Worm (Caenorhabditis elegans) whole organism, L1 larva: Measurements from ENCODE around the gene str-255.

Experiments
- dpl-1 ChIP-seq, 3 experiments: fragments of 150-350 bp in 2 of 3; sonication (generic microtip) in 1 of 3; optimal IDR thresholded peaks; 2 replicates each; lab custom pipeline; 2014 to 2017; ENCODE audit warnings: missing biosample characterization in 3 of 3, missing genetic modification characterization in 3 of 3, missing genetic modification reagents in 3 of 3
- egl-13 ChIP-seq: sonication (generic microtip); optimal IDR thresholded peaks from 2 replicates; lab custom pipeline; 2016; ENCODE audit warnings: missing genotype, missing genetic modification reagents, missing genetic modification characterization, missing compliant biosample characterization
- fos-1 ChIP-seq: fragments of 150-350 bp; optimal IDR thresholded peaks from 2 replicates; lab custom pipeline; 2014; ENCODE audit warnings: missing biosample characterization, missing genetic modification characterization
- mab-9 ChIP-seq: fragments of 200-800 bp; sonication (Bioruptor generic); IDR thresholded peaks from 2 replicates; pipeline ENCODE4 v1.3.6; 2022; ENCODE audit warnings: missing genetic modification reagents, missing genetic modification characterization, missing compliant biosample characterization
- mdl-1 ChIP-seq, 2 experiments: fragments of 150-350 bp; optimal IDR thresholded peaks; 2 replicates each; lab custom pipeline; 2014 to 2017; ENCODE audit warnings: missing biosample characterization in 2 of 2, missing genetic modification characterization in 2 of 2, inconsistent platforms in 1 of 2
- mep-1 ChIP-seq: fragments of 150-350 bp; optimal IDR thresholded peaks from 2 replicates; lab custom pipeline; 2014; ENCODE audit warnings: missing biosample characterization, missing genetic modification characterization
- pax-3 ChIP-seq: fragments of 200-800 bp; sonication (Bioruptor generic); optimal IDR thresholded peaks from 2 replicates; lab custom pipeline; 2018; ENCODE audit warnings: mild to moderate bottlenecking, missing genetic modification characterization, moderate library complexity, missing compliant biosample characterization
- snpc-4 ChIP-seq: fragments of 150-350 bp; optimal IDR thresholded peaks from 2 replicates; lab custom pipeline; 2014; ENCODE audit warnings: missing biosample characterization, missing genetic modification characterization
- snu-23 ChIP-seq: sonication (generic microtip); optimal IDR thresholded peaks from 2 replicates; lab custom pipeline; 2016; ENCODE audit warnings: missing genetic modification characterization, missing compliant biosample characterization
- sptf-1 ChIP-seq: fragments of 150-350 bp; optimal IDR thresholded peaks from 2 replicates; lab custom pipeline; 2014; ENCODE audit warnings: missing biosample characterization, missing genetic modification characterization
- unc-62 ChIP-seq: fragments of 150-350 bp; optimal IDR thresholded peaks from 2 replicates; lab custom pipeline; 2014; ENCODE audit warnings: missing biosample characterization, missing genetic modification reagents, missing genetic modification characterization

DNA sequence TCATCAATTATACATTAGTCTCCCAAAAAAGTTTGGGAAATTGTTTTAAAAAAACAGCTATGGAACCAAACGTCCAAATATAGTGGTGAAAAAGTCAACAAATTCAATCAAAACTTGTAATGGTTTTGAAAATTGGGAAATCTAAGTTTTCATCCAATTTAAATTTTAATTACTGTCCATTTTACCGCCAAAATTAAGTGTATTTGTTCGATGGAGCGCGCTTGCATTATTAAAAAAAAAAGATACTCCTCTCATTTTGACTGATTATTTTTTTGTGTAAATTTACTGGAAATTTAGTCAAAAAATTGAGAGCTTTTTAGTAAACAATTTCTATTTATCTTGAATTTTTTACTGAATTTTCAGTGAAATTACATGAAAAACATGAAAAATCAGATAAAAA lies 10.8 kb upstream of the str-255 start:
- TF ChIP-seq snpc-4 (no peak), mab-9 (GFP tag; lab: Robert Waterston, UW) (no peak), egl-13 (tag; lab: Kevin White, UChicago) (no peak), snu-23 (GFP tag; lab: Kevin White, UChicago) (no peak), mep-1 (tag; lab: Kevin White, UChicago) (no peak), unc-62 (GFP tag; lab: Kevin White, UChicago) (no peak), dpl-1 (GFP tag; optimal IDR thresholded peaks at IDR 0.05; lab: Kevin White, UChicago) (no peak), fos-1 (tag; lab: Kevin White, UChicago) (no peak), pax-3 (no peak), mdl-1 (tag; optimal IDR thresholded peaks at IDR 0.05; lab: Kevin White, UChicago) (no peak), sptf-1 (no peak)
